Fruit fly (Drosophila melanogaster) whole organism, embryonic: Measurements from ENCODE around the gene CG34126.

Source experiments
- C15 ChIP-seq: fragments of 200-800 bp; sonication (Bioruptor generic); IDR thresholded peaks from 3 replicates; pipeline ENCODE4 v1.3.6; 2022; ENCODE audit warnings: missing biosample characterization, missing genetic modification characterization
- CG10462 ChIP-seq: fragments of 200-800 bp; sonication (Bioruptor generic); optimal IDR thresholded peaks from 2 replicates; lab custom pipeline; 2016; ENCODE audit warnings: missing biosample characterization, missing genetic modification characterization
- CG10565 ChIP-seq: fragments of 200-800 bp; sonication (Bioruptor generic); optimal IDR thresholded peaks from 3 replicates; lab custom pipeline; 2016; ENCODE audit warnings: missing biosample characterization, mild to moderate bottlenecking, missing genetic modification characterization
- CG10654 ChIP-seq: fragments of 200-800 bp; sonication (Bioruptor generic); optimal IDR thresholded peaks from 2 replicates; lab custom pipeline; 2016; ENCODE audit warnings: missing biosample characterization, missing genetic modification characterization
- CG11247 ChIP-seq: fragments of 200-800 bp; sonication (Bioruptor generic); IDR thresholded peaks from 2 replicates; pipeline ENCODE4 v1.3.6; 2022; ENCODE audit warnings: missing biosample characterization, missing genetic modification characterization
- CG1233 ChIP-seq: fragments of 200-800 bp; sonication (Bioruptor generic); optimal IDR thresholded peaks from 4 replicates; lab custom pipeline; 2018; ENCODE audit warnings: missing biosample characterization, mild to moderate bottlenecking, missing genetic modification characterization
- CG13287 ChIP-seq: fragments of 200-800 bp; sonication (Bioruptor generic); IDR thresholded peaks from 2 replicates; pipeline ENCODE4 v1.3.6; 2022; ENCODE audit warnings: missing biosample characterization, missing genetic modification characterization; ENCODE audit not compliant: partially characterized antibody
- CG18476 ChIP-seq: fragments of 200-800 bp; sonication (Bioruptor generic); optimal IDR thresholded peaks from 2 replicates; lab custom pipeline; 2016; ENCODE audit warnings: missing biosample characterization, mild to moderate bottlenecking, missing genetic modification characterization
- CG2129 ChIP-seq: fragments of 200-800 bp; sonication (Bioruptor generic); IDR thresholded peaks from 2 replicates; pipeline ENCODE4 v1.3.6; 2022; ENCODE audit warnings: missing biosample characterization, missing genetic modification characterization; ENCODE audit not compliant: partially characterized antibody
- CG31441 ChIP-seq: fragments of 200-800 bp; sonication (Bioruptor generic); IDR thresholded peaks from 2 replicates; pipeline ENCODE4 v1.3.6; 2022; ENCODE audit warnings: missing biosample characterization, missing genetic modification characterization
- CG3281 ChIP-seq: fragments of 200-800 bp; sonication (Bioruptor generic); optimal IDR thresholded peaks from 3 replicates; lab custom pipeline; 2017; ENCODE audit warnings: missing biosample characterization, mild to moderate bottlenecking, missing genetic modification characterization
- CG3838 ChIP-seq: fragments of 200-800 bp; sonication (Bioruptor generic); optimal IDR thresholded peaks from 3 replicates; lab custom pipeline; 2016; ENCODE audit warnings: missing biosample characterization, missing genetic modification characterization
- CG5180 ChIP-seq: fragments of 200-800 bp; sonication (Bioruptor generic); optimal IDR thresholded peaks from 3 replicates; lab custom pipeline; 2017; ENCODE audit warnings: missing biosample characterization, missing genetic modification characterization, mild to moderate bottlenecking, moderate library complexity, missing genetic modification reagents
- CG7786 ChIP-seq: fragments of 200-800 bp; sonication (Bioruptor generic); optimal IDR thresholded peaks from 2 replicates; lab custom pipeline; 2016; ENCODE audit warnings: missing biosample characterization, missing genetic modification characterization
- CG8478 ChIP-seq: fragments of >200 bp; optimal IDR thresholded peaks from 2 replicates; lab custom pipeline; 2018
- CG9797 ChIP-seq: fragments of 200-800 bp; sonication (Bioruptor generic); optimal IDR thresholded peaks from 3 replicates; lab custom pipeline; 2018; ENCODE audit warnings: missing biosample characterization, mild to moderate bottlenecking, missing genetic modification characterization
- D ChIP-seq, 2 experiments: fragments of 200-800 bp in 1 of 2; fragments of >200 bp in 1 of 2; sonication (Bioruptor generic) in 1 of 2; optimal IDR thresholded peaks; 2 replicates in 1 of 2; 3 replicates in 1 of 2; lab custom pipeline; 2017; ENCODE audit warnings: mild to moderate bottlenecking in 1 of 2, missing biosample characterization in 1 of 2, missing genetic modification characterization in 1 of 2, missing genetic modification reagents in 1 of 2
- Dad ChIP-seq: fragments of 200-800 bp; sonication (Bioruptor generic); optimal IDR thresholded peaks from 3 replicates; lab custom pipeline; 2016; ENCODE audit warnings: missing biosample characterization, missing genetic modification characterization
- Gsc ChIP-seq: fragments of 200-800 bp; sonication (Bioruptor generic); IDR thresholded peaks from 2 replicates; pipeline ENCODE4 v1.3.6; 2022; ENCODE audit warnings: missing biosample characterization, missing genetic modification characterization
- Gug ChIP-seq: fragments of 200-800 bp; sonication (Bioruptor generic); IDR thresholded peaks from 4 replicates; pipeline ENCODE4 v1.3.6; 2022; ENCODE audit warnings: missing biosample characterization, missing genetic modification characterization
- H15 ChIP-seq: fragments of 200-800 bp; sonication (Bioruptor generic); IDR thresholded peaks from 3 replicates; pipeline ENCODE4 v1.3.6; 2022; ENCODE audit warnings: missing biosample characterization, missing genetic modification characterization
- HLH3B ChIP-seq: fragments of 200-800 bp; sonication (Bioruptor generic); IDR thresholded peaks from 2 replicates; pipeline ENCODE4 v1.3.6; 2022; ENCODE audit warnings: missing biosample characterization, missing genetic modification characterization
- HLH54F ChIP-seq: fragments of 200-800 bp; sonication (Bioruptor generic); optimal IDR thresholded peaks from 3 replicates; lab custom pipeline; 2016; ENCODE audit warnings: missing biosample characterization, missing genetic modification characterization
- Jarid2 ChIP-seq: fragments of 200-800 bp; sonication (Bioruptor generic); optimal IDR thresholded peaks from 3 replicates; lab custom pipeline; 2017; ENCODE audit warnings: mild to moderate bottlenecking, missing biosample characterization, missing genetic modification reagents, missing genetic modification characterization
- Oaz ChIP-seq: fragments of 200-800 bp; sonication (Bioruptor generic); IDR thresholded peaks from 2 replicates; pipeline ENCODE4 v1.3.6; 2022; ENCODE audit warnings: missing biosample characterization, missing genetic modification characterization
- Six4 ChIP-seq: fragments of 200-800 bp; sonication (Bioruptor generic); optimal IDR thresholded peaks from 2 replicates; lab custom pipeline; 2016; ENCODE audit warnings: missing biosample characterization, missing genetic modification characterization
- Taf1 ChIP-seq: fragments of 200-800 bp; sonication (Bioruptor generic); IDR thresholded peaks from 2 replicates; pipeline ENCODE4 v1.3.6; 2022; ENCODE audit warnings: missing biosample characterization, missing genetic modification characterization
- Trl ChIP-seq, 3 experiments: fragments of >200 bp in 2 of 3; fragments of 200-800 bp in 1 of 3; sonication (Bioruptor generic) in 1 of 3; optimal IDR thresholded peaks; 2 replicates in 1 of 3; 3 replicates in 2 of 3; lab custom pipeline; 2016 to 2017; ENCODE audit warnings: missing biosample characterization in 1 of 3, missing genetic modification characterization in 1 of 3
- bbx ChIP-seq: fragments of 200-800 bp; sonication (Bioruptor generic); IDR thresholded peaks from 2 replicates; pipeline ENCODE4 v1.3.6; 2022; ENCODE audit warnings: missing biosample characterization, missing genetic modification characterization; ENCODE audit not compliant: partially characterized antibody
- caup ChIP-seq: fragments of 200-800 bp; sonication (Bioruptor generic); optimal IDR thresholded peaks from 3 replicates; lab custom pipeline; 2017; ENCODE audit warnings: missing biosample characterization, mild to moderate bottlenecking, missing genetic modification characterization, moderate library complexity; ENCODE audit not compliant: severe bottlenecking
- dmrt11E ChIP-seq: fragments of 200-800 bp; sonication (Bioruptor generic); optimal IDR thresholded peaks from 3 replicates; lab custom pipeline; 2018; ENCODE audit warnings: missing biosample characterization, mild to moderate bottlenecking, missing genetic modification characterization, moderate library complexity
- en ChIP-seq: fragments of 200-800 bp; sonication (Bioruptor generic); optimal IDR thresholded peaks from 2 replicates; lab custom pipeline; 2016; ENCODE audit warnings: missing biosample characterization, missing genetic modification characterization
- ewg ChIP-seq: fragments of 200-800 bp; sonication (Bioruptor generic); optimal IDR thresholded peaks from 3 replicates; lab custom pipeline; 2017; ENCODE audit warnings: mild to moderate bottlenecking, missing biosample characterization, missing genetic modification reagents, missing genetic modification characterization
- fd102C ChIP-seq: fragments of 200-800 bp; sonication (Bioruptor generic); optimal IDR thresholded peaks from 2 replicates; lab custom pipeline; 2018; ENCODE audit warnings: missing biosample characterization, mild to moderate bottlenecking, missing genetic modification characterization, moderate library complexity
- fru ChIP-seq: fragments of >200 bp; optimal IDR thresholded peaks from 2 replicates; lab custom pipeline; 2017
- gcm ChIP-seq: fragments of 200-800 bp; sonication (Bioruptor generic); optimal IDR thresholded peaks from 2 replicates; lab custom pipeline; 2019; ENCODE audit warnings: missing biosample characterization, mild to moderate bottlenecking, missing genetic modification characterization, moderate library complexity
- gfzf ChIP-seq: fragments of 200-800 bp; sonication (Bioruptor generic); optimal IDR thresholded peaks from 2 replicates; lab custom pipeline; 2016; ENCODE audit warnings: missing biosample characterization, mild to moderate bottlenecking, missing genetic modification characterization, moderate library complexity
- grau ChIP-seq: fragments of 200-800 bp; optimal IDR thresholded peaks from 3 replicates; lab custom pipeline; 2019; ENCODE audit warnings: missing biosample characterization, mild to moderate bottlenecking, missing genetic modification characterization, moderate library complexity
- gsb ChIP-seq: fragments of 200-800 bp; sonication (Bioruptor generic); IDR thresholded peaks from 2 replicates; pipeline ENCODE4 v1.3.6; 2022; ENCODE audit warnings: missing biosample characterization, missing genetic modification characterization
- her ChIP-seq: fragments of 200-800 bp; sonication (Bioruptor generic); optimal IDR thresholded peaks from 2 replicates; lab custom pipeline; 2016; ENCODE audit warnings: missing biosample characterization, missing genetic modification characterization
- jigr1 ChIP-seq: fragments of 200-800 bp; sonication (Bioruptor generic); IDR thresholded peaks from 3 replicates; pipeline ENCODE4 v1.3.6; 2022; ENCODE audit warnings: missing biosample characterization, missing genetic modification characterization
- pb ChIP-seq: fragments of 200-800 bp; sonication (Bioruptor generic); optimal IDR thresholded peaks from 3 replicates; lab custom pipeline; 2016; ENCODE audit warnings: missing biosample characterization, missing genetic modification characterization
- pita ChIP-seq: fragments of 200-800 bp; sonication (Bioruptor generic); optimal IDR thresholded peaks from 2 replicates; lab custom pipeline; 2017; ENCODE audit warnings: missing biosample characterization, mild to moderate bottlenecking, missing genetic modification characterization
- pum ChIP-seq: fragments of 200-800 bp; sonication (Bioruptor generic); optimal IDR thresholded peaks from 2 replicates; lab custom pipeline; 2016; ENCODE audit warnings: missing biosample characterization, missing genetic modification characterization
- sd ChIP-seq: fragments of 200-800 bp; sonication (Bioruptor generic); optimal IDR thresholded peaks from 3 replicates; lab custom pipeline; 2018; ENCODE audit warnings: missing biosample characterization, mild to moderate bottlenecking, missing genetic modification characterization, moderate library complexity
- sens ChIP-seq: fragments of 200-800 bp; sonication (Bioruptor generic); peaks from one replicate; lab custom pipeline; 2016; ENCODE audit warnings: missing biosample characterization, missing genetic modification characterization
- sens-2 ChIP-seq: fragments of 200-800 bp; sonication (Bioruptor generic); IDR thresholded peaks from 2 replicates; pipeline ENCODE4 v1.3.6; 2022; ENCODE audit warnings: missing biosample characterization, missing genetic modification characterization
- sna ChIP-seq: fragments of 200-800 bp; sonication (Bioruptor generic); IDR thresholded peaks from 2 replicates; pipeline ENCODE4 v1.3.6; 2022; ENCODE audit warnings: missing biosample characterization, missing genetic modification characterization; ENCODE audit not compliant: partially characterized antibody
- twi ChIP-seq: fragments of 200-800 bp; optimal IDR thresholded peaks from 2 replicates; lab custom pipeline; 2019; ENCODE audit warnings: missing biosample characterization, mild to moderate bottlenecking, missing genetic modification characterization, moderate library complexity
- usp ChIP-seq: fragments of >200 bp; optimal IDR thresholded peaks from 2 replicates; lab custom pipeline; 2017; ENCODE audit warnings: missing biosample characterization, missing genetic modification characterization
- z ChIP-seq: fragments of 200-800 bp; sonication (Bioruptor generic); IDR thresholded peaks from 3 replicates; pipeline ENCODE4 v1.3.6; 2022; ENCODE audit warnings: missing biosample characterization, missing genetic modification characterization

CG34126 gene

dm6 chr2L:5010784-5011260 lies 29.4 kb downstream of the CG34126 start, which contains the start of the genes CG31917, Tfb5 and SelT (continued):
- TF ChIP-seq CG10565 (GFP tag; lab: Kevin White, UChicago), result no peak
- no peak for TF ChIP-seq en (GFP tag; lab: Kevin White, UChicago)
- 0 out of 2 replicates have a peak, but pooled peaks have one; percentile 21 for TF ChIP-seq Taf1 (GFP tag; lab: Robert Waterston, UW)
- peak; percentile 69 for TF ChIP-seq grau (tag; lab: Kevin White, UChicago)
- TF ChIP-seq her, result peak; percentile 24
- no peak for TF ChIP-seq CG3281
- TF ChIP-seq CG13287 (GFP tag; lab: Robert Waterston, UW), result peak; percentile 85
- peak; percentile 50 for TF ChIP-seq twi (tag; lab: Kevin White, UChicago)
- no peak for TF ChIP-seq z
- TF ChIP-seq CG7786 (GFP tag; lab: Kevin White, UChicago), result peak; percentile 39
- TF ChIP-seq caup, result no peak
- TF ChIP-seq sens (GFP tag; lab: Kevin White, UChicago), result peak; percentile 89
- no peak for TF ChIP-seq pb (GFP tag; lab: Kevin White, UChicago)
- no peak for TF ChIP-seq pita (GFP tag; lab: Kevin White, UChicago)
- TF ChIP-seq gfzf (GFP tag; lab: Kevin White, UChicago), result no peak
- TF ChIP-seq CG31441, result no peak
- peak; percentile 30 for TF ChIP-seq CG9797 (GFP tag; lab: Kevin White, UChicago)
- peak; percentile 39; the same call in 1 of the 2 replicates for TF ChIP-seq bbx
- no peak for TF ChIP-seq Jarid2
- TF ChIP-seq CG11247, result no peak
- TF ChIP-seq sna, result peak; percentile 70
- TF ChIP-seq Trl (optimal IDR thresholded peaks at IDR 0.05; lab: Kevin White, UChicago), result no peak
- no peak for TF ChIP-seq Trl (GFP tag; optimal IDR thresholded peaks at IDR 0.05; lab: Kevin White, UChicago)
- no peak for TF ChIP-seq Gsc (GFP tag; lab: Robert Waterston, UW)
- TF ChIP-seq C15, result no peak
- peak; percentile 60 for TF ChIP-seq CG2129 (GFP tag; lab: Robert Waterston, UW)
- TF ChIP-seq fru (lab: Kevin White, UChicago), result no peak
- no peak for TF ChIP-seq Six4
- TF ChIP-seq dmrt11E (tag; lab: Kevin White, UChicago), result peak; percentile 52
- TF ChIP-seq H15 (GFP tag; lab: Robert Waterston, UW), result no peak
- TF ChIP-seq CG3838, result peak; percentile 38
- TF ChIP-seq CG8478, result no peak
- peak; percentile 12 for TF ChIP-seq CG10462 (GFP tag; lab: Kevin White, UChicago)
- peak; percentile 91 for TF ChIP-seq sd (tag; lab: Kevin White, UChicago)
- TF ChIP-seq Dad, result peak; percentile 65
- TF ChIP-seq Oaz (GFP tag; lab: Robert Waterston, UW), result no peak
- TF ChIP-seq pum (GFP tag; lab: Kevin White, UChicago), result peak; percentile 15
- TF ChIP-seq HLH54F (GFP tag; lab: Kevin White, UChicago), result peak; percentile 59
- TF ChIP-seq ewg, result peak; percentile 36
- no peak for TF ChIP-seq CG5180 (GFP tag; lab: Kevin White, UChicago)
- no peak for TF ChIP-seq sens-2 (GFP tag; lab: Robert Waterston, UW)
- peak; percentile 61 for TF ChIP-seq gcm (GFP tag; lab: Kevin White, UChicago)
- TF ChIP-seq D (optimal IDR thresholded peaks at IDR 0.05; lab: Kevin White, UChicago), result no peak
- no peak for TF ChIP-seq D (GFP tag; optimal IDR thresholded peaks at IDR 0.05; lab: Kevin White, UChicago)
- TF ChIP-seq CG1233, result peak; percentile 46
- TF ChIP-seq gsb (GFP tag; lab: Robert Waterston, UW), result no peak
- TF ChIP-seq CG10654 (GFP tag; lab: Kevin White, UChicago), result no peak
- TF ChIP-seq Gug (GFP tag; lab: Robert Waterston, UW), result no peak
- TF ChIP-seq usp (GFP tag; lab: Kevin White, UChicago), result no peak
- peak; percentile 45; the same call in 1 of the 2 replicates for TF ChIP-seq HLH3B (GFP tag; lab: Robert Waterston, UW)
- no peak for TF ChIP-seq fd102C (GFP tag; lab: Kevin White, UChicago)
- TF ChIP-seq jigr1 (GFP tag; lab: Robert Waterston, UW), result no peak
- TF ChIP-seq CG18476 (GFP tag; lab: Kevin White, UChicago), result peak; percentile 17
